Fruit fly (Drosophila melanogaster) whole organism, embryonic: ENCODE data around the gene fig.
A peak's percentile ranks its signal among the peaks of the same experiment; 100 is the strongest.

Experiments
- Ada2b ChIP-seq: fragments of 200-800 bp; sonication (Bioruptor generic); IDR thresholded peaks from 2 replicates; pipeline ENCODE4 v1.3.6; 2022; ENCODE audit warnings: missing biosample characterization, missing genetic modification characterization
- B-H1 ChIP-seq: fragments of 200-800 bp; sonication (Bioruptor generic); IDR thresholded peaks from 3 replicates; pipeline ENCODE4 v1.3.6; 2022; ENCODE audit warnings: missing biosample characterization, missing genetic modification characterization
- Blimp-1 ChIP-seq: fragments of 200-800 bp; sonication (Bioruptor generic); optimal IDR thresholded peaks from 3 replicates; lab custom pipeline; 2018; ENCODE audit warnings: missing biosample characterization, missing genetic modification characterization, mild to moderate bottlenecking, moderate library complexity, missing genetic modification reagents
- CG10147 ChIP-seq: fragments of 200-800 bp; sonication (Bioruptor generic); optimal IDR thresholded peaks from 2 replicates; lab custom pipeline; 2019; ENCODE audit warnings: missing biosample characterization, mild to moderate bottlenecking, missing genetic modification characterization, moderate library complexity
- CG10267 ChIP-seq: fragments of 200-800 bp; sonication (Bioruptor generic); optimal IDR thresholded peaks from 2 replicates; lab custom pipeline; 2018; ENCODE audit warnings: missing biosample characterization, mild to moderate bottlenecking, missing genetic modification characterization, moderate library complexity
- CG12155 ChIP-seq: fragments of 200-800 bp; sonication (Bioruptor generic); optimal IDR thresholded peaks from 3 replicates; lab custom pipeline; 2016; ENCODE audit warnings: missing biosample characterization, missing genetic modification characterization
- CG12659 ChIP-seq: fragments of 200-800 bp; sonication (Bioruptor generic); optimal IDR thresholded peaks from 3 replicates; lab custom pipeline; 2017; ENCODE audit warnings: mild to moderate bottlenecking, missing biosample characterization, missing genetic modification reagents, missing genetic modification characterization
- CG14965 ChIP-seq: fragments of 200-800 bp; sonication (Bioruptor generic); optimal IDR thresholded peaks from 2 replicates; lab custom pipeline; 2016; ENCODE audit warnings: missing biosample characterization, missing genetic modification characterization, borderline replicate concordance
- CG18011 ChIP-seq: fragments of 200-800 bp; sonication (Bioruptor generic); optimal IDR thresholded peaks from 2 replicates; lab custom pipeline; 2017; ENCODE audit warnings: missing biosample characterization, missing genetic modification characterization, mild to moderate bottlenecking, moderate library complexity, missing genotype
- CG18476 ChIP-seq: fragments of 200-800 bp; sonication (Bioruptor generic); optimal IDR thresholded peaks from 2 replicates; lab custom pipeline; 2016; ENCODE audit warnings: missing biosample characterization, mild to moderate bottlenecking, missing genetic modification characterization
- CG18599 ChIP-seq: fragments of 200-800 bp; sonication (Bioruptor generic); optimal IDR thresholded peaks from 3 replicates; lab custom pipeline; 2017; ENCODE audit warnings: missing biosample characterization, missing genetic modification characterization, mild to moderate bottlenecking, moderate library complexity, missing genetic modification reagents
- CG30403 ChIP-seq: fragments of 200-800 bp; sonication (Bioruptor generic); optimal IDR thresholded peaks from 3 replicates; lab custom pipeline; 2016; ENCODE audit warnings: missing biosample characterization, missing genetic modification characterization
- CG31441 ChIP-seq: fragments of 200-800 bp; sonication (Bioruptor generic); IDR thresholded peaks from 2 replicates; pipeline ENCODE4 v1.3.6; 2022; ENCODE audit warnings: missing biosample characterization, missing genetic modification characterization
- CG3726 ChIP-seq: fragments of 200-800 bp; sonication (Bioruptor generic); IDR thresholded peaks from 3 replicates; pipeline ENCODE4, ENCODE4 v1.3.6; 2022; ENCODE audit warnings: missing biosample characterization, missing genetic modification characterization
- CG3847 ChIP-seq: fragments of 200-800 bp; sonication (Bioruptor generic); IDR thresholded peaks from 2 replicates; pipeline ENCODE4 v1.3.6; 2022; ENCODE audit warnings: missing biosample characterization, missing genetic modification characterization
- CG4404 ChIP-seq: fragments of 200-800 bp; sonication (Bioruptor generic); IDR thresholded peaks from 2 replicates; pipeline ENCODE4 v1.3.6; 2022; ENCODE audit warnings: missing biosample characterization, missing genetic modification characterization
- CG6813 ChIP-seq: fragments of 200-800 bp; sonication (Bioruptor generic); optimal IDR thresholded peaks from 2 replicates; lab custom pipeline; 2017; ENCODE audit warnings: missing biosample characterization, missing genetic modification characterization, mild to moderate bottlenecking, moderate library complexity, missing genetic modification reagents
- CG7271 ChIP-seq: fragments of 200-800 bp; sonication (Bioruptor generic); optimal IDR thresholded peaks from 2 replicates; lab custom pipeline; 2018; ENCODE audit warnings: missing biosample characterization, mild to moderate bottlenecking, missing genetic modification characterization, moderate library complexity
- CG7556 ChIP-seq: fragments of 200-800 bp; sonication (Bioruptor generic); optimal IDR thresholded peaks from 2 replicates; lab custom pipeline; 2017; ENCODE audit warnings: missing biosample characterization, mild to moderate bottlenecking, missing genetic modification characterization
- CG7745 ChIP-seq: fragments of 200-800 bp; sonication (Bioruptor generic); optimal IDR thresholded peaks from 2 replicates; lab custom pipeline; 2018; ENCODE audit warnings: missing biosample characterization, mild to moderate bottlenecking, missing genetic modification characterization, moderate library complexity
- CG7839 ChIP-seq: fragments of 200-800 bp; sonication (Bioruptor generic); optimal IDR thresholded peaks from 3 replicates; lab custom pipeline; 2018; ENCODE audit warnings: missing biosample characterization, mild to moderate bottlenecking, missing genetic modification characterization, moderate library complexity
- CG9797 ChIP-seq: fragments of 200-800 bp; sonication (Bioruptor generic); optimal IDR thresholded peaks from 3 replicates; lab custom pipeline; 2018; ENCODE audit warnings: missing biosample characterization, mild to moderate bottlenecking, missing genetic modification characterization
- Dip3 ChIP-seq: fragments of 200-800 bp; sonication (Bioruptor generic); optimal IDR thresholded peaks from 3 replicates; lab custom pipeline; 2016; ENCODE audit warnings: missing biosample characterization, missing genetic modification characterization
- Ets65A ChIP-seq: fragments of 200-800 bp; sonication (Bioruptor generic); peaks from one replicate; lab custom pipeline; 2016; ENCODE audit warnings: missing biosample characterization, missing genetic modification characterization
- Gug ChIP-seq: fragments of 200-800 bp; sonication (Bioruptor generic); IDR thresholded peaks from 4 replicates; pipeline ENCODE4 v1.3.6; 2022; ENCODE audit warnings: missing biosample characterization, missing genetic modification characterization
- HLH3B ChIP-seq: fragments of 200-800 bp; sonication (Bioruptor generic); IDR thresholded peaks from 2 replicates; pipeline ENCODE4 v1.3.6; 2022; ENCODE audit warnings: missing biosample characterization, missing genetic modification characterization
- Hmx ChIP-seq: fragments of 200-800 bp; sonication (Bioruptor generic); optimal IDR thresholded peaks from 2 replicates; lab custom pipeline; 2016; ENCODE audit warnings: missing biosample characterization, missing genetic modification characterization
- Myb ChIP-seq: fragments of 200-800 bp; sonication (Bioruptor generic); optimal IDR thresholded peaks from 2 replicates; lab custom pipeline; 2016; ENCODE audit warnings: missing biosample characterization, missing genetic modification characterization
- Nf-YA ChIP-seq: fragments of 200-800 bp; sonication (Bioruptor generic); IDR thresholded peaks from 2 replicates; pipeline ENCODE4 v1.3.6; 2022; ENCODE audit warnings: missing biosample characterization, missing genetic modification characterization
- Nf-YC ChIP-seq: fragments of 200-800 bp; optimal IDR thresholded peaks from 3 replicates; lab custom pipeline; 2019; ENCODE audit warnings: missing biosample characterization, mild to moderate bottlenecking, missing genetic modification characterization, moderate library complexity
- NfI ChIP-seq: fragments of 200-800 bp; sonication (Bioruptor generic); optimal IDR thresholded peaks from 3 replicates; lab custom pipeline; 2018; ENCODE audit warnings: missing biosample characterization, mild to moderate bottlenecking, missing genetic modification characterization, moderate library complexity
- Six4 ChIP-seq: fragments of 200-800 bp; sonication (Bioruptor generic); optimal IDR thresholded peaks from 2 replicates; lab custom pipeline; 2016; ENCODE audit warnings: missing biosample characterization, missing genetic modification characterization
- ara ChIP-seq: fragments of 200-800 bp; sonication (Bioruptor generic); IDR thresholded peaks from 2 replicates; pipeline ENCODE4 v1.3.6; 2022; ENCODE audit warnings: missing biosample characterization, missing genetic modification characterization
- ato ChIP-seq: fragments of 200-800 bp; sonication (Bioruptor generic); IDR thresholded peaks from 2 replicates; pipeline ENCODE4 v1.3.6; 2022; ENCODE audit warnings: missing biosample characterization, missing genetic modification characterization; ENCODE audit not compliant: partially characterized antibody
- cas ChIP-seq: fragments of 200-800 bp; sonication (Bioruptor generic); IDR thresholded peaks from 2 replicates; pipeline ENCODE4 v1.3.6; 2022; ENCODE audit warnings: missing biosample characterization, missing genetic modification characterization
- caup ChIP-seq: fragments of 200-800 bp; sonication (Bioruptor generic); optimal IDR thresholded peaks from 3 replicates; lab custom pipeline; 2017; ENCODE audit warnings: missing biosample characterization, mild to moderate bottlenecking, missing genetic modification characterization, moderate library complexity; ENCODE audit not compliant: severe bottlenecking
- cg ChIP-seq: fragments of 200-800 bp; sonication (Bioruptor generic); optimal IDR thresholded peaks from 3 replicates; lab custom pipeline; 2019; ENCODE audit warnings: missing biosample characterization, mild to moderate bottlenecking, missing genetic modification characterization, moderate library complexity
- dimm ChIP-seq: fragments of 200-800 bp; sonication (Bioruptor generic); IDR thresholded peaks from 2 replicates; pipeline ENCODE4 v1.3.6; 2022; ENCODE audit warnings: missing biosample characterization, missing genetic modification characterization
- dmrt11E ChIP-seq: fragments of 200-800 bp; sonication (Bioruptor generic); optimal IDR thresholded peaks from 3 replicates; lab custom pipeline; 2018; ENCODE audit warnings: missing biosample characterization, mild to moderate bottlenecking, missing genetic modification characterization, moderate library complexity
- fd102C ChIP-seq: fragments of 200-800 bp; sonication (Bioruptor generic); optimal IDR thresholded peaks from 2 replicates; lab custom pipeline; 2018; ENCODE audit warnings: missing biosample characterization, mild to moderate bottlenecking, missing genetic modification characterization, moderate library complexity
- gem ChIP-seq: fragments of 200-800 bp; sonication (Bioruptor generic); optimal IDR thresholded peaks from 2 replicates; lab custom pipeline; 2019; ENCODE audit warnings: missing biosample characterization, mild to moderate bottlenecking, missing genetic modification characterization, moderate library complexity
- jing ChIP-seq: fragments of 200-800 bp; sonication (Bioruptor generic); optimal IDR thresholded peaks from 2 replicates; lab custom pipeline; 2018; ENCODE audit warnings: missing biosample characterization, mild to moderate bottlenecking, missing genetic modification characterization
- nom ChIP-seq: fragments of 200-800 bp; sonication (Bioruptor generic); optimal IDR thresholded peaks from 2 replicates; lab custom pipeline; 2017; ENCODE audit warnings: missing biosample characterization, missing genetic modification characterization, mild to moderate bottlenecking, moderate library complexity, missing genetic modification reagents
- onecut ChIP-seq: fragments of 200-800 bp; sonication (Bioruptor generic); IDR thresholded peaks from 2 replicates; pipeline ENCODE4 v1.3.6; 2022; ENCODE audit warnings: missing biosample characterization, missing genetic modification characterization
- pnt ChIP-seq: fragments of 200-800 bp; sonication (Bioruptor generic); optimal IDR thresholded peaks from 3 replicates; lab custom pipeline; 2016; ENCODE audit warnings: missing biosample characterization, missing genetic modification characterization
- sima ChIP-seq: fragments of 200-800 bp; sonication (Bioruptor generic); optimal IDR thresholded peaks from 2 replicates; lab custom pipeline; 2016; ENCODE audit warnings: missing biosample characterization, missing genetic modification characterization
- toy ChIP-seq: fragments of 200-800 bp; sonication (Bioruptor generic); IDR thresholded peaks from 2 replicates; pipeline ENCODE4 v1.3.6; 2022; ENCODE audit warnings: missing biosample characterization, missing genetic modification characterization
- vvl ChIP-seq: fragments of 200-800 bp; sonication (Bioruptor generic); IDR thresholded peaks from 2 replicates; pipeline ENCODE4 v1.3.6; 2022; ENCODE audit warnings: missing biosample characterization, missing genetic modification characterization
- wek ChIP-seq: fragments of 200-800 bp; sonication (Bioruptor generic); optimal IDR thresholded peaks from 3 replicates; lab custom pipeline; 2018; ENCODE audit warnings: missing biosample characterization, mild to moderate bottlenecking, missing genetic modification characterization, moderate library complexity
- yki ChIP-seq: fragments of >200 bp; optimal IDR thresholded peaks from 3 replicates; lab custom pipeline; 2018
- zen2 ChIP-seq: fragments of 200-800 bp; sonication (Bioruptor generic); IDR thresholded peaks from 3 replicates; pipeline ENCODE4 v1.3.6; 2022; ENCODE audit warnings: missing biosample characterization, missing genetic modification characterization; ENCODE audit not compliant: partially characterized antibody

fig gene

dm6 chr3R:29745056-29745455 lies 35.2 kb downstream of the fig start, which contains the start of the genes Wdr24 and IntS11 (continued):
- TF ChIP-seq Hmx, result no peak
- no peak for TF ChIP-seq Blimp-1 (GFP tag; lab: Kevin White, UChicago)
- TF ChIP-seq CG7839 (tag; lab: Kevin White, UChicago), result peak; percentile 91
- TF ChIP-seq NfI (GFP tag; lab: Kevin White, UChicago), result peak; percentile 82
- TF ChIP-seq ato (GFP tag; lab: Robert Waterston, UW), result no peak
- TF ChIP-seq CG7271, result no peak
- TF ChIP-seq CG3726 (GFP tag; lab: Robert Waterston, UW), result peak; percentile 85; the same call in 2 of the 3 replicates
- peak; percentile 80; the same call in 2 of the 3 replicates for TF ChIP-seq B-H1 (GFP tag; lab: Robert Waterston, UW)
- TF ChIP-seq CG6813, result no peak
- TF ChIP-seq CG4404 (GFP tag; lab: Robert Waterston, UW), result peak; percentile 90
- TF ChIP-seq pnt, result peak; percentile 61
- TF ChIP-seq cg, result no peak
- peak; percentile 21 for TF ChIP-seq CG18011 (GFP tag; lab: Kevin White, UChicago)
- TF ChIP-seq CG12155 (GFP tag; lab: Kevin White, UChicago), result peak; percentile 89
- peak; percentile 82 for TF ChIP-seq CG10147 (GFP tag; lab: Kevin White, UChicago)
- TF ChIP-seq CG12659 (GFP tag; lab: Kevin White, UChicago), result peak; percentile 91
- TF ChIP-seq jing (GFP tag; lab: Kevin White, UChicago), result no peak
- TF ChIP-seq wek (GFP tag; lab: Kevin White, UChicago), result peak; percentile 22
- TF ChIP-seq Gug (GFP tag; lab: Robert Waterston, UW), result peak; percentile 91
- TF ChIP-seq sima (GFP tag; lab: Kevin White, UChicago), result no peak
- peak; percentile 68 for TF ChIP-seq CG10267 (tag; lab: Kevin White, UChicago)
- peak; percentile 43 for TF ChIP-seq dmrt11E
- peak; percentile 71 for TF ChIP-seq CG7556 (GFP tag; lab: Kevin White, UChicago)
- TF ChIP-seq caup (GFP tag; lab: Kevin White, UChicago), result peak; percentile 79
- TF ChIP-seq Nf-YA (GFP tag; lab: Robert Waterston, UW), result peak; percentile 73
- TF ChIP-seq vvl (GFP tag; lab: Robert Waterston, UW), result peak; percentile 96
- peak; percentile 89 for TF ChIP-seq gem (tag; lab: Kevin White, UChicago)
- no peak for TF ChIP-seq fd102C (GFP tag; lab: Kevin White, UChicago)
- peak; percentile 88 for TF ChIP-seq cas
- TF ChIP-seq HLH3B, result peak; percentile 90
- peak; percentile 63 for TF ChIP-seq Nf-YC
- TF ChIP-seq CG18476 (GFP tag; lab: Kevin White, UChicago), result peak; percentile 82
- peak; percentile 96 for TF ChIP-seq CG3847 (GFP tag; lab: Robert Waterston, UW)
- TF ChIP-seq Dip3 (GFP tag; lab: Kevin White, UChicago), result peak; percentile 91
- peak; percentile 79 for TF ChIP-seq dimm
- TF ChIP-seq Ets65A (GFP tag; lab: Kevin White, UChicago), result peak; percentile 98
- TF ChIP-seq nom (GFP tag; lab: Kevin White, UChicago), result peak; percentile 79
- no peak for TF ChIP-seq yki (lab: Kevin White, UChicago)
- peak; percentile 81 for TF ChIP-seq ara (GFP tag; lab: Robert Waterston, UW)
- no peak for TF ChIP-seq CG7745
- peak; percentile 84 for TF ChIP-seq CG18599 (GFP tag; lab: Kevin White, UChicago)
- peak; percentile 68 for TF ChIP-seq Myb
- peak; percentile 85 for TF ChIP-seq toy (GFP tag; lab: Robert Waterston, UW)
- TF ChIP-seq CG9797 (GFP tag; lab: Kevin White, UChicago), result peak; percentile 87
- no peak; the same call in 1 of the 2 replicates for TF ChIP-seq CG31441 (GFP tag; lab: Robert Waterston, UW)
- TF ChIP-seq Six4 (GFP tag; lab: Kevin White, UChicago), result no peak
- no peak for TF ChIP-seq zen2 (GFP tag; lab: Robert Waterston, UW)
- peak; percentile 23 for TF ChIP-seq onecut
- peak; percentile 84 for TF ChIP-seq Ada2b (GFP tag; lab: Robert Waterston, UW)
- TF ChIP-seq CG30403, result peak; percentile 86
- TF ChIP-seq CG14965 (GFP tag; lab: Kevin White, UChicago), result no peak
